Worm (Caenorhabditis elegans): ENCODE results near the gene tbx-38.

ce11 chrIII:11737527-11737926, 48.3 kb downstream of the tbx-38 start, which contains the start of gene sup-1:
- TF ChIP-seq cog-1 (tag; optimal IDR thresholded peaks at IDR 0.05) (no peak), ref-1 (GFP tag; conservative IDR thresholded peaks at IDR 0.05) (no peak), flt-1 (GFP tag; IDR thresholded peaks at IDR 0.05) (no peak), ztf-29 (GFP tag; IDR thresholded peaks at IDR 0.05) (no peak), med-1 (GFP tag; optimal IDR thresholded peaks at IDR 0.05; ENCODE audit: insufficient read depth) (no peak), T22C8.4 (GFP tag; IDR thresholded peaks at IDR 0.05) (no peak), tab-1 (GFP tag; IDR thresholded peaks at IDR 0.05) (no peak), ztf-23 (GFP tag; IDR thresholded peaks at IDR 0.05) (no peak), klf-2 (GFP tag; conservative IDR thresholded peaks at IDR 0.05) (no peak)
